Worm (Caenorhabditis elegans) whole organism, L1 larva: ENCODE results near the gene ubc-26.

ENCODE experiments used
- ceh-90 ChIP-seq: sonication (generic microtip); optimal IDR thresholded peaks from 2 replicates; lab custom pipeline; 2016; ENCODE audit warnings: missing genetic modification characterization, missing compliant biosample characterization
- ces-1 ChIP-seq: fragments of 150-350 bp; optimal IDR thresholded peaks from 2 replicates; lab custom pipeline; 2014; ENCODE audit warnings: missing biosample characterization, missing genetic modification reagents, missing genetic modification characterization
- elt-2 ChIP-seq: sonication (generic microtip); optimal IDR thresholded peaks from 2 replicates; lab custom pipeline; 2016; ENCODE audit warnings: missing genetic modification characterization, mild to moderate bottlenecking, inconsistent platforms, missing compliant biosample characterization, missing genetic modification reagents

DNA sequence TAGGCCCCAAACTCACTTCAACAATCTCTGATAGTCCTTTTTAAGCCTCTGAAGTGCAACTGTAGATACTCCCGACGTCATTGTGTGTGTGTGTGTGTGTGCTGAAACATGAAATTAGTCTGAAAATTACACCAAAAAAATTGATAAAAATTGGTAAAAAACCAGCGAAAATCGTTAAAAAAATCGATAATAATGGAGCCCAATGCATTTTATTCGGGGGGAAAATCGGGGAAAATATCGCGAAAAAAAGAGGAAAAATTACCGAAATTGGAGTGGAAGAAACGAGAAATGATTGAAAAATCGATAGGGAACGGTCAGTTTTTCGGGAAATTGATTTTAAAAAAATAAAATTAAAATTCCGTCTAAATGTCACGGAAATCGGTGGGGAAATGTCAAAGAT lies at the start of gene ubc-26:
- TF ChIP-seq ces-1 (no peak), ceh-90 (no peak), elt-2 (tag; lab: Kevin White, UChicago) (no peak)
